Worm (Caenorhabditis elegans): ENCODE data around the gene C25F9.5.

- TF ChIP-seq nhr-237 (tag; optimal IDR thresholded peaks at IDR 0.05) (no peak), nhr-25 (tag; optimal IDR thresholded peaks at IDR 0.05) (no peak), unc-62 (GFP tag; optimal IDR thresholded peaks at IDR 0.05) (no peak), fkh-10 (GFP tag; optimal IDR thresholded peaks at IDR 0.05) (no peak)
These were observed 12.3 kb downstream of the C25F9.5 start for ce11 chrV:19398396-19398795.
